Worm (Caenorhabditis elegans): ENCODE measurements around the gene K11D12.8.

ce11 chrV:5018810-5019274, 22.0 kb downstream of the K11D12.8 start, which contains the start of gene srr-4:
- TF ChIP-seq jun-1 (tag; optimal IDR thresholded peaks at IDR 0.05) (no peak), ZK546.5 (tag; optimal IDR thresholded peaks at IDR 0.05) (no peak), ama-1 (optimal IDR thresholded peaks at IDR 0.05) (no peak), nhr-11 (tag; optimal IDR thresholded peaks at IDR 0.05) (no peak), ztf-4 (tag; optimal IDR thresholded peaks at IDR 0.05) (no peak), nhr-25 (tag; optimal IDR thresholded peaks at IDR 0.05) (no peak), ceh-82 (tag; optimal IDR thresholded peaks at IDR 0.05) (no peak), mdl-1 (tag; optimal IDR thresholded peaks at IDR 0.05) (no peak), unc-39 (tag; optimal IDR thresholded peaks at IDR 0.05) (no peak), elt-1 (tag; optimal IDR thresholded peaks at IDR 0.05) (no peak)
